Worm (Caenorhabditis elegans): ENCODE data around the gene ipla-5.

Gene ipla-5

ce11 chrIV:8764567-8764966 lies 49.5 kb downstream of the ipla-5 start, which contains the start of gene cdc-50.B:
cdc-50.B (plus strand) TSS chrIV:8764867.
- TF ChIP-seq unc-55 (GFP tag; optimal IDR thresholded peaks at IDR 0.05) = no peak
- TF ChIP-seq mbf-1 (tag; optimal IDR thresholded peaks at IDR 0.05) = no peak
- TF ChIP-seq elt-1 (tag; optimal IDR thresholded peaks at IDR 0.05) = no peak
- TF ChIP-seq nhr-25 (tag; optimal IDR thresholded peaks at IDR 0.05) = no peak
- no peak for TF ChIP-seq ZK546.5 (tag; optimal IDR thresholded peaks at IDR 0.05)
